Worm (Caenorhabditis elegans): ENCODE data around the gene C45G9.11.
"Not testable (repeated sequence)": the region's sequence is repeated elsewhere in the genome, so short reads cannot be mapped to it uniquely, and the experiment has no call there.

Gene C45G9.11

DNA sequence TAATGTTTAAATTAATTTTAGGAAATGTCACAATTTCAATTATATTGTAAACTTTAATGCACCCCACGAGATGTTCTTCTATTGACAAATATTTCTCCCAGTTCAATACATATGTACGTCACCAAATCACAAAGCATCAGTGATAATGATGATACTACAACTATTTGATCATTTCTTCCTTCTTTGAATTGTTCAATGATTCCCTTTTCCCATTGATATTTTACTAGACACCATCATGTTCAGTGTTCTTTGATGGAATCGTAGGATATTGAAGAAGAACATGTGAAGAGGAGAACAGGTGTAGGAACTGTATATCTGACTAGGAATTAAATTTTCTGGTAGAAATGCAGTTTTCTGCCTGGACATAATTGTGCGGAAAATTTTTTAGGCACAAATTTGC, 21.0 kb upstream of the C45G9.11 start:
- TF ChIP-seq W03F9.2 (tag; optimal IDR thresholded peaks at IDR 0.05) (no peak), him-1 (tag; optimal IDR thresholded peaks at IDR 0.05) (no peak), dao-5 (tag; optimal IDR thresholded peaks at IDR 0.05) (no peak)

DNA sequence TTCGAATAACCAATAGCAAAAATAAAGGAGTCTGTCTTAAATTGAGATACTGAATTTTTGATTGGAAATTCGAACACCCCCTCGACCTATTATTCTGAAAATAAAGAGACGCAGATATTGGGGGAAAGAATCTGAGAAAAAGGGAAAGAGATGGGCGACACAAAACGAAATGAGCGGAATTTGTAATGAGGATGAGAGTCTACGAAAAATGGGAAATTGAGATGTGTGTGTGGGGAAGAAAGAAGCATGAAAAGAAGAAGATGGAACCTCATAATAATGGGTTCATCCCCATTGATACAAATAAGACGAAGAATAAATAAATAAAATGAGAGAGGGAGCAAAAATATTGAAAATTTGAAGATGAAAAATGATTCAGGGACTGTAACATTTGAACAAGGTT, 17.0 kb upstream of the C45G9.11 start, which contains the start of gene cah-1:
TSS of gene cah-1 (minus strand) at position 101 of the 400 bp plus-strand sequence.
- no peak for TF ChIP-seq W03F9.2 (tag; optimal IDR thresholded peaks at IDR 0.05)

DNA sequence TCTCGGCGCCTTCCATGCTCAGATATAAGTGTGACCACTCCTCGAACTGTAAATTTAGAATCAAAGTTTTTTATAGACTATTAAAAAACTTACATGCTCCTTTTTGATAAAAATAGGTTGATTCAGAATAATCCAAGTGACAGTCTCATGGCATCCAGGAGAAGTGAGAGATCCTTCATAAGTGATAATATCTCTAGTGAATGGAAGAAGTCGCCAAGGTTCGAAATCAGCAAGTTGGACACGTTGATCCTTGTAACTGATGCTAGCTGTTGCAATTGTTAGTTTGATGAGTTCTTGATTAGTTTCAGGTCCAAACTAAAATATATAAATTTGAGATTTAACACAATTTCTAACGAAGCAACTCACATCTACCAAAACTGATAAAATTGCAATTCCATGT, 14.8 kb upstream of the C45G9.11 start:
- TF ChIP-seq him-1 (tag; optimal IDR thresholded peaks at IDR 0.05) = no peak

DNA sequence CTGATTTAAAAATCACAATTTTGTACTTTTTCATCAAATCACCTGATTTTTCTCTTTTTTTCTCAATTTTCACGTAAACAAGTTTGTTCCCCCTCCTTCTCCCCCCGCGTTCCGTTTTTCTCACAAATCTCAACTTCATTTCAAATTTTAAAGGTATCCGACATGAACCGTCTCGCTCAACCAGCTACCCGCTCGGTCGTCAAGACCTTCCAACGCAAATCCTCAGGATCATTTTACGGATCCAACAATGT, 13.0 kb upstream of the C45G9.11 start, which contains the start of gene cox-6A:
TSS of gene cox-6A (plus strand) at position 152 of the 251 bp plus-strand sequence.
- no peak for TF ChIP-seq W03F9.2 (tag; optimal IDR thresholded peaks at IDR 0.05)
- no peak for TF ChIP-seq him-1 (tag; optimal IDR thresholded peaks at IDR 0.05)
- TF ChIP-seq dao-5 (tag; optimal IDR thresholded peaks at IDR 0.05) = no peak

DNA sequence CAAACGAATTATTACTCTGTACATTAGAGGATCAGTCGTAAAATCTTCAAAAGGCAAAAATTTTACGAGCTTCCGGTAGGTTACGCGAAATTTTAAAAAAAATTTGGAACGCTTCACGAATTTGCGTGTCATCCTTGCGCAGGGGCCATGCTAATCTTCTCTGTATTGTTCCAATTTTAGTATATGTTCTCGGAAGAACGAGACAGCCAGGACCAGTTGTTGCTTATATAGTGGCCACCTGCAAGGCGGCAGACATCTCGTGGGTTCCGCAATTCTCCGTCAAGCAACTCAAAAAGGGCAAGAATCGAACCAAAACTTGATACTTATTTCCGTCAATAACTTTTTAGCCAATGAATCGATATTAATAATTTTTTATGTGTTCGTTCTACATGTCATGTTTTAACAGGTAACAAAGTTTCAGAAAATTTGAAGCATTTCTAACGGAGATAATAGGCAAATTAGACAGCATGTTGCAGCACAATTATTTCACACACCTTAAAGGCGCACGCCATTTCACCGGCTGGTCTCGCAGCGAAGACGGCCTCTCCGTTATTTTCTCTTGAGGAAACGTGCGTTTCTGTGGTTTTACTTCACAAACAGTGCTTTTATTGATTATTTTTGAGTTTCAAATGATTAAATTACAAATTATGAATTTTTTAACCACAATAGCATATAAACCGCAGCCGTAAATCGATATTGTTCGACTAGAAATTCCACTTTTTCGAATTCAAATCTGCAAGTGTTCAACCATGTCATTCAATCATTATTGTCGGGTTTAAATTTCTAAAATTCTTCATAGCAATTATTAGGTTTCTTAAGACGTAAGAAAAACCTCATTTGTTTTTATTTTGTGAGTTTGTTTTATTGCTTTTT, 12.4 kb upstream of the C45G9.11 start:
- peak; percentile 81 for TF ChIP-seq him-1 (tag; optimal IDR thresholded peaks at IDR 0.05)
- TF ChIP-seq dao-5 (tag; optimal IDR thresholded peaks at IDR 0.05) = no peak
- TF ChIP-seq W03F9.2 (tag; optimal IDR thresholded peaks at IDR 0.05) = peak; percentile 1

DNA sequence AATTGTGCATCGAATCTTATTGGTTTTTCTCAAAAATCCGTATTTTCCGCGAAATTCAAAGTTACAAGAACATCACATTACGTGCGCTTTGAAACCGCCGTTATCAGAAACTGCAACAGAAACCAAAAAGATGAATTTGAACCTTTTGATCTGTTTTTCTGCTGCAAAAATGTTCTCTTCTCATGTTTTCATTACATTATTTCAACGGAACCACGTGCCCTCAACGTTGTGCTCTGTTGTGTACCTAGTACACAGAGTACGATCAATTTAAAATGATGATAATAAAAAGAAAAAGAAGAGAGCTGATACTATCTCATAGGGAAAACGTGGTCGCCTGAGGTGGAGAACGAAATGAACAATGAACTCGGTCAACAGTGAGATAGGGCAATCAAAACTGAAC, 9.5 kb upstream of the C45G9.11 start:
- TF ChIP-seq W03F9.2 (tag; optimal IDR thresholded peaks at IDR 0.05) (no peak), dao-5 (tag; optimal IDR thresholded peaks at IDR 0.05) (no peak), him-1 (tag; optimal IDR thresholded peaks at IDR 0.05) (no peak)

DNA sequence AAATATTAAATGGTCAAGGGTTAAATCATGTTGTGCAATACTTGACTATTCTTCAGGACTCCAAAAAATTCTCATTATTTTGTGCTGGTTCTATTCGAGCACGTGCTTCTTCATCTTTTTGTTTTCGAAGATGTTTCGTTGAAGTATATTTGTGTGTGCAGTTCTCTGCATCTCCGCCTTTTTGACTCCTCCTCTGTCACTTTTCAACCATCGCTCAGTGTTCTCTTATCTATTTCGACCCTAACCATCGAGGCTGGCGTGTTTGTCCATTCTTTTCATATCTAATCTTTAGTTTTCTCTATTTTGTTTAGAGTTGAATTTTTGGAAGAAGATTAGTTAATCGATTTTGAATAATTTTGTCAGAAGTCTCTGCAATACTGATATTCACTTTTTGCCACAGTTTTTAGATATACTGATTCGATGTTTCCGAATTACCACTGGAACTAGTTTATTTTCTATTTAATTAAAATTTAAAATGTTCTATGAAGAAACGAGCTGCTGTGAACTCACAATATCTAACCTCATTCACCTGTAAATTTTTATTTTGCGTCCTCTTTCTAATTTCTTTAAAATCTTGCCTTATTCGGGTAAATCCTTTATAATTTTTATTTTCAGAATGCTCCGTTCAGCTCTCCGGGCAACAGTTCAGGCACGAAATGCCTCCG, 8.8 kb upstream of the C45G9.11 start, which contains the start of gene alh-1:
TSS of gene alh-1 (plus strand) at position 615 of the 665 bp plus-strand sequence.
- TF ChIP-seq him-1 (tag; optimal IDR thresholded peaks at IDR 0.05) (no peak), W03F9.2 (tag; optimal IDR thresholded peaks at IDR 0.05) (no peak), dao-5 (tag; optimal IDR thresholded peaks at IDR 0.05) (no peak)

DNA sequence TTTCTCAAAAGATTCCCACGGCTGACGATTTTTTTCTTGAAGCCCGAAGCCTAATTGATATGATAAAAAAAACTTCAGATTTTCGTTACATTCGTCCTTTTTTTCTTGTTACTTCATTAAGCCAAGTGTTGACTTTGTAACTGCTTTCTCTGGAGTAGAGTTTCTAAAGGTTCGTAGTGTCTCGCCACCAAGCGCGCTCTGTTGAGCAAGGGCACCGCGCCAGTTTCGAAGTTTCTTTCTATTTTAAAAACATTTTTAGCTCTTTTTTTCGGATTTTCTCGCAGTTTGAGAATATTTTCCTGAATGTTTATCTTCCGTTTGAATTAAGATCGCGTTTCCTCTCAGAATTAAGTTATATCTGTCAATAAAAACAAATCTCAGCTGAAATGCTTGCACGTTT, 8.0 kb upstream of the C45G9.11 start:
- TF ChIP-seq dao-5 (tag; optimal IDR thresholded peaks at IDR 0.05) (no peak), W03F9.2 (tag; optimal IDR thresholded peaks at IDR 0.05) (no peak), him-1 (tag; optimal IDR thresholded peaks at IDR 0.05) (no peak)

DNA sequence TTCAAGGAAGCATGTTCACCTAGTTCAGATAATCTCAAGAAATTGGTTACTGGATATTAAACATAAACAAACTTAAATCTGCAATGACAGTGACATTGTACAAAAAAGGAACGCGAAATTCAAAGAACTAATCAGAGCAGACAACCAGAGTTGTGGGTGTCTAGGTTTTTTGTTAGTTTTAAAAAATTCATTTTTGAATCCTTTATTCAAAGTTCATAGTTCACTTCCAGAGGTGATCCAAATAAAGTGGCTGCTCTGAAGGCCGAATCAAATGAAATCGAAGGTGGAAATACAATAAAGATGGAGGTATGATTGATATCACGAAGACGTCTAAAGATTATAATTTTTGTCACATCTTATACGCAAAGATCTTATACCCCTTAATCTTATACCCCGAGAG, 5.9 kb upstream of the C45G9.11 start, which contains the start of gene ttbk-6:
TSS of gene ttbk-6 (plus strand) at position 301 of the 400 bp plus-strand sequence.
- TF ChIP-seq him-1 (tag; optimal IDR thresholded peaks at IDR 0.05) (no peak), W03F9.2 (tag; optimal IDR thresholded peaks at IDR 0.05) (no peak), dao-5 (tag; optimal IDR thresholded peaks at IDR 0.05) (no peak)

DNA sequence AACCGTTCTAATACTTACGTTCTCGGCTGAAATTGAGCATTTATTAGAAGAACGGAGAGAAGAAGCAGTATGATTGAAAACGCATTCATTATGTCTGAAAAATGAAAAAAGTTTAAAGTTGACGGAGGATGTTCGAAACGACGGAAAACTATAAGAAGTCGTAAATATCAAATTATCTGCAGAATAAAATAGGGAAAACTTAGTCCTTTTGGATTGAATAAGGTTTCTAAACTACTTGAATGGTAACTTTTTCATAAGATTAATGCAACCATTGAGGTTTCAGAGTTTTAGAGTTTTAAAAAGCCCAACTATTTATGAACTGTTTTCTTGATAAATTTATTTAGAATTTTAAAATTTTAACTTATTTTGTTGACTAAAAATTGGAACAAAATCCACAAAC, 3.0 kb upstream of the C45G9.11 start, which contains the start of gene C45G9.12:
TSS of gene C45G9.12 (minus strand) at position 101 of the 400 bp plus-strand sequence.
- TF ChIP-seq dao-5 (tag; optimal IDR thresholded peaks at IDR 0.05) (no peak), W03F9.2 (tag; optimal IDR thresholded peaks at IDR 0.05) (no peak), him-1 (tag; optimal IDR thresholded peaks at IDR 0.05) (no peak)

DNA sequence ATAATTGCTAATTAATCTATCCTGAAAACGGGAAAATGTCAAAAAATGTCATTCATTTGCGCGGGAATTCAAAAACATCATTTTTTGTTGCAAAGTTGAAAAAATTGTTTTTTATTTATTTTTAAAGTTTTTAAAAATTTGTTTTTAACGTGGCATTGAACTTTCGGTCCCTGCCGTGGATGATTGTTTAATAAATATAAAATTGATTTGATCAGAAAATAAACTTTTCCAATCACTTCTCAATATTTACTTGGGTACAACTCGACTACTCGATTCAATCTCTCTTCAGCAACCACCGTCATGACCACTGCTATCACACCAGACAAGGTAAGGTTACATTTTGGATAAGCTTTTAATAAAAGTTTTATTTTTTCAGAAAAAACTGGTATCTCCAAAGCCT, 6.1 kb downstream of the C45G9.11 start, which contains the start of gene C45G9.4:
TSS of gene C45G9.4 (plus strand) at position 301 of the 400 bp plus-strand sequence.
- TF ChIP-seq him-1, W03F9.2, dao-5 (tag; optimal IDR thresholded peaks at IDR 0.05): not testable (repeated sequence)

DNA sequence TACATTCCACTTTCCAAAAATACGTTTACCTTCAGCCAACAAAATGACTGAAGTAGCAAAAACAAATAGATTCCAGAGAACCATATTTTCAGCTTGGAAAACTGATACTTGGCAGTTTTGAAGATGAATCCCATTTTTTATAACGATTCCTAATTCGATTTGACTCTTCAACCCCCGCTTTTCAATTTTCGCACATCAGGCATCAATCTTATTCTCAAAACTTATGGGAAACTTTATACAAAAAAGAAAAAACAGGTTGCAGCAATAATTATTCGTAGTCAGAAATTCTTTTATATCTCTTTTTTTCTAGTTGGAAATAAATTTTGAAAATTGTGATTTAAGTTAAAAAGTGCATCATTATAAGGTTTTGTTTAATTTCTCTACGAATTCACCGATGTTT, 6.7 kb downstream of the C45G9.11 start, which contains the start of gene C45G9.10:
TSS of gene C45G9.10 (minus strand) at position 101 of the 400 bp plus-strand sequence.
- TF ChIP-seq W03F9.2 (tag; optimal IDR thresholded peaks at IDR 0.05) (no peak), dao-5 (tag; optimal IDR thresholded peaks at IDR 0.05) (no peak), him-1 (tag; optimal IDR thresholded peaks at IDR 0.05) (no peak)

DNA sequence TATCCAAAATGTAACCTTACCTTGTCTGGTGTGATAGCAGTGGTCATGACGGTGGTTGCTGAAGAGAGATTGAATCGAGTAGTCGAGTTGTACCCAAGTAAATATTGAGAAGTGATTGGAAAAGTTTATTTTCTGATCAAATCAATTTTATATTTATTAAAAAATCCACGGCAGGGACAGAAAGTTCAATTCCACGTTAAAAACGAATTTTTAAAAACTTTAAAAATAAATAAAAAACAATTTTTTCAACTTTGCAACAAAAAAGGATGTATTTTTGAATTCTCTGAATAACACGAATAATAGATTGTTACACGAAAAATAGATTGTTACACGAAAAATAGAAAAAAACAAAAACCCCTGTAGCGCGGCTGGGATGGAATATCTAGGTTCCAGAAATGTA, 12.8 kb downstream of the C45G9.11 start, which contains the start of gene C45G9.9:
TSS of gene C45G9.9 (minus strand) at position 101 of the 400 bp plus-strand sequence.
- TF ChIP-seq dao-5, W03F9.2, him-1 (tag; optimal IDR thresholded peaks at IDR 0.05): not testable (repeated sequence)

DNA sequence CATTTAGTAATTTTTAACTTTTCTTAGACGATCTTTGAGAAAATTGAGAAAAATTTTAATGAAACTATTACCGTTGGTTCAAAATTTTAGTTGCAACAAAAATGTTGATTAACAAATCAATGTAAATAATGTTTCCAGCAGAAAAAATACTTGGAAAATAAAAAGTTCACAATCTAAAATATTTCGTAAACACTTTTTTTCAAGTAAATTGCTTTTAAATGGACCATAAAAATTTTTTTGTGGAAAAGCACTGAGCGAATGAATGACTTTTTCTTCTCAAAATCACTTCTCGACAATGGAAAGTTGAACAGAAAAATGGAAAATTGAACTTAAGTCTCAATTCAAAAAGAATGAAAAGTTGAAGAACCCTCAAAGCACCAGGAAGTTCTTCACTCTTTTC, 15.0 kb downstream of the C45G9.11 start, which contains the start of gene C45G9.8:
TSS of gene C45G9.8 (minus strand) at position 101 of the 400 bp plus-strand sequence.
- no peak for TF ChIP-seq him-1 (tag; optimal IDR thresholded peaks at IDR 0.05)
- TF ChIP-seq W03F9.2 (tag; optimal IDR thresholded peaks at IDR 0.05) = no peak
- no peak for TF ChIP-seq dao-5 (tag; optimal IDR thresholded peaks at IDR 0.05)
